Fruit fly (Drosophila melanogaster): ENCODE results near the gene CG2694.

DNA sequence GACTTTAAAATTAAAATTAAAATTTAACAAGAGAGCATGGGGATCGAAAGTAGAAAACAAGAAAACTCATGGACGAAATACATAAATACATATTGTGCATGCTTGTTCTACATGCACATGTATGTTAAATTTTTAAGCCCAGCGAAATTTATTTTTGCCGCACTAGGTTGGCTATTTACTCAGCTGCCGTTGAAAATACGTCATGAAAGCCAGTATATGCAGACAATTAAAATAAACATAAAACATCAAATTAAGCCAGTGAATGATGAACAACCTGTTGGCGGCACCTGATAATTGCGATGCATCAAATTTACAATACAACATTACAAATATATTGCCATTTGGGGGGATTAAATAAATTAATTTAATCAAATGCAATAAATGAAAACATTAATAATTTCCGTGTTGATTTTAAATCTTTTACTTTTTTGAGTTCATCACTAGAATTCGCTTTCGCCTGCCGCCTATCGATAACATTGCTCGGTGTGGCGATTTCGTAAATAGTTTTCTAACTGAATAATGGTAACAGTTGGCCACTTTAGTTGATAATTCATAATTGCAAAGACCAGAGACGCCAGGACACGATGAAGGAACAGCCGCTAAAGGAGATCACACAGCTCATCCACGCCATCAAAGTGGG is 9.6 kb upstream of the CG2694 start, which contains the start of gene eIF2Bbeta:
- TF ChIP-seq CG7045 (GFP tag; optimal IDR thresholded peaks at IDR 0.05): no peak
- no peak for TF ChIP-seq kay (GFP tag; ENCODE audit: borderline replicate concordance)
- no peak for TF ChIP-seq cnc (optimal IDR thresholded peaks at IDR 0.05)
- TF ChIP-seq Crg-1 (GFP tag; optimal IDR thresholded peaks at IDR 0.05): no peak
- TF ChIP-seq CG12768 (GFP tag; optimal IDR thresholded peaks at IDR 0.05): no peak
- TF ChIP-seq CG11617 (GFP tag; optimal IDR thresholded peaks at IDR 0.05): no peak
- TF ChIP-seq toe (GFP tag; optimal IDR thresholded peaks at IDR 0.05): no peak
- TF ChIP-seq CG1620 (GFP tag; optimal IDR thresholded peaks at IDR 0.05): no peak
- TF ChIP-seq cic (GFP tag; optimal IDR thresholded peaks at IDR 0.05): no peak
- no peak for TF ChIP-seq pad (GFP tag; optimal IDR thresholded peaks at IDR 0.05)
- TF ChIP-seq CG5204 (GFP tag; optimal IDR thresholded peaks at IDR 0.05): no peak
- TF ChIP-seq Clk (GFP tag; optimal IDR thresholded peaks at IDR 0.05): no peak
